Worm (Caenorhabditis elegans) whole organism, L4/young adult: ENCODE results near the gene cyp-33C6.

Experiments
- W03F9.2 ChIP-seq: fragments of 150-350 bp; optimal IDR thresholded peaks from 2 replicates; lab custom pipeline; 2014; ENCODE audit warnings: missing biosample characterization, missing genetic modification characterization
- dao-5 ChIP-seq: sonication (generic microtip); optimal IDR thresholded peaks from 2 replicates; lab custom pipeline; 2016; ENCODE audit warnings: missing genotype, missing genetic modification characterization, moderate library complexity, missing compliant biosample characterization
- him-1 ChIP-seq: sonication (generic microtip); optimal IDR thresholded peaks from 2 replicates; lab custom pipeline; 2016; ENCODE audit warnings: missing genotype, missing genetic modification reagents, missing genetic modification characterization, missing compliant biosample characterization

- TF ChIP-seq dao-5 (tag; lab: Kevin White, UChicago) (no peak), him-1 (tag; lab: Kevin White, UChicago) (no peak), W03F9.2 (no peak)
These were observed 28.1 kb upstream of the cyp-33C6 start for ce11 chrV:2277260-2277659.
